Worm (Caenorhabditis elegans) whole organism, L4 larva: ENCODE data around the gene C08E8.1.

Experiments
- Y5F2A.4 ChIP-seq: fragments of 200-800 bp; sonication (Bioruptor generic); optimal IDR thresholded peaks from 2 replicates; lab custom pipeline; 2018; ENCODE audit warnings: mild to moderate bottlenecking, missing genetic modification characterization, missing compliant biosample characterization
- ZK546.5 ChIP-seq, 2 experiments: sonication (generic microtip); optimal IDR thresholded peaks; 2 replicates each; lab custom pipeline; 2017; ENCODE audit warnings: missing biosample characterization in 2 of 2, missing genetic modification characterization in 2 of 2
- ces-1 ChIP-seq: fragments of 150-350 bp; sonication (generic microtip); optimal IDR thresholded peaks from 4 replicates; lab custom pipeline; 2014; ENCODE audit warnings: missing biosample characterization, missing genetic modification reagents, missing genetic modification characterization
- fkh-10 ChIP-seq: fragments of 150-350 bp; optimal IDR thresholded peaks from 2 replicates; lab custom pipeline; 2014; ENCODE audit warnings: missing biosample characterization, missing genetic modification reagents, missing genetic modification characterization
- lin-39 ChIP-seq: fragments of 150-350 bp; optimal IDR thresholded peaks from 2 replicates; lab custom pipeline; 2014; ENCODE audit warnings: missing biosample characterization, missing genetic modification reagents, missing genetic modification characterization
- pha-4 ChIP-seq, 2 experiments: fragments of 150-350 bp in 1 of 2; fragments of 200-800 bp in 1 of 2; sonication (Bioruptor generic) in 1 of 2; IDR thresholded peaks in 1 of 2; optimal IDR thresholded peaks in 1 of 2; 2 replicates each; pipeline versions ENCODE4 v1.3.6 to Lab custom; 2014 to 2022; ENCODE audit warnings: missing genetic modification characterization in 2 of 2, missing genetic modification reagents in 2 of 2, missing biosample characterization in 1 of 2, missing compliant biosample characterization in 1 of 2
- unc-62 ChIP-seq, 3 experiments: fragments of 150-350 bp in 1 of 3; sonication (generic microtip); optimal IDR thresholded peaks in 2 of 3; peaks in 1 of 3; 1 replicate in 1 of 3; 2 replicates in 2 of 3; lab custom pipeline; 2014 to 2017; ENCODE audit warnings: missing biosample characterization in 3 of 3, missing genetic modification characterization in 3 of 3, missing genetic modification reagents in 3 of 3, missing genotype in 1 of 3

DNA sequence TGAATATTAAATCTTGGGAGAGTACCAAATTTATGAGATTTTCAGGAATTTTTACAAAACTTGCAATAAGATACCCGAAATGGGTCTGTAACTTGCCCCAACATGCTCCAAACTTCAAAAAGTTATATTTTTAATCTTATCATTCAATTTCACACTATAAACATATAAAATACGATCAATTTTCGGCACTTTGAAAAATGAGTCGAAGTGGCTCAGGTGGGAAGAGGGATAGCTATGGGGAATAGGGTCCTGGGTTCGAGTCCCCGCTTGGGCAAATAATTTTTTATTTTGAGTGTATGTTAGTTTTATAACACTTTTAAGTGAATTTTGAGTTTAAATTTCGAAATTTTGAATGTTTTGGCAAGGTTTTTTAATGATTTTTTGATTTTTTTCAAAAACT is 8.7 kb upstream of the C08E8.1 start:
- TF ChIP-seq Y5F2A.4, result no peak
- no peak for TF ChIP-seq lin-39 (tag; lab: Kevin White, UChicago)
- TF ChIP-seq ZK546.5 (tag; optimal IDR thresholded peaks at IDR 0.05; lab: Kevin White, UChicago), result no peak
- TF ChIP-seq fkh-10, result no peak
- TF ChIP-seq ces-1 (GFP tag; lab: Kevin White, UChicago), result no peak
- TF ChIP-seq unc-62 (GFP tag; optimal IDR thresholded peaks at IDR 0.05 in 1 of 2; lab: Kevin White, UChicago), result no peak
- no peak for TF ChIP-seq unc-62 (tag; optimal IDR thresholded peaks at IDR 0.05; lab: Kevin White, UChicago)
- TF ChIP-seq pha-4 (GFP tag; IDR thresholded peaks at IDR 0.05; lab: Robert Waterston, UW), result no peak
- TF ChIP-seq pha-4 (tag; optimal IDR thresholded peaks at IDR 0.05; lab: Kevin White, UChicago), result no peak
